Worm (Caenorhabditis elegans): ENCODE measurements around the gene R03G8.6.

Gene R03G8.6

DNA sequence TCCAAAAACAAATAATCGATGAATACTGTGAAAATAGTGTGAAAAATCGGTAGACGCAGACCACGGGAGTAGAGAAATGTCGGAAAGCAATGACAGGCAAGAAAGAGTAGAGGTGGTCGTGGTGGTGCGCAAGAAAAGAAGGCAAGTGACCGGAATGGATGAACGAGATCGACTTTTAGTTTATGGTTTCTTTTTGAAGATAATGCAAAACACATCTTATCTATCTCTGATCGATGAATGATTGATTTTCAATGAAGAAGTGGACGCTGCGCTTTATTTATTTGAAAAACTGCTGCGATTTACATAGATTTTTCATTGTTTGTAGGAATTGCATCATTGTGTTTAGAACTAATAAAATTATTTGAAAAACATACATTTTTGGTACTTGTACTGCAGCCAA, 19.6 kb upstream of the R03G8.6 start:
- peak; percentile 23 for TF ChIP-seq nhr-129 (tag; optimal IDR thresholded peaks at IDR 0.05)
- TF ChIP-seq nhr-21 (tag; optimal IDR thresholded peaks at IDR 0.05), result peak; percentile 12
- peak; percentile 64 for TF ChIP-seq ceh-16 (tag; optimal IDR thresholded peaks at IDR 0.05)
- no peak for TF ChIP-seq nhr-237 (tag; optimal IDR thresholded peaks at IDR 0.05)
- peak; percentile 75 for TF ChIP-seq sma-9 (GFP tag; optimal IDR thresholded peaks at IDR 0.05)
- no peak for TF ChIP-seq sma-9 (tag; optimal IDR thresholded peaks at IDR 0.05)
- no peak for TF ChIP-seq C34F6.9 (tag; optimal IDR thresholded peaks at IDR 0.05)
- peak; percentile 40 for TF ChIP-seq egl-27 (tag; optimal IDR thresholded peaks at IDR 0.05)
- peak; percentile 3 for TF ChIP-seq fos-1 (tag; optimal IDR thresholded peaks at IDR 0.05)

DNA sequence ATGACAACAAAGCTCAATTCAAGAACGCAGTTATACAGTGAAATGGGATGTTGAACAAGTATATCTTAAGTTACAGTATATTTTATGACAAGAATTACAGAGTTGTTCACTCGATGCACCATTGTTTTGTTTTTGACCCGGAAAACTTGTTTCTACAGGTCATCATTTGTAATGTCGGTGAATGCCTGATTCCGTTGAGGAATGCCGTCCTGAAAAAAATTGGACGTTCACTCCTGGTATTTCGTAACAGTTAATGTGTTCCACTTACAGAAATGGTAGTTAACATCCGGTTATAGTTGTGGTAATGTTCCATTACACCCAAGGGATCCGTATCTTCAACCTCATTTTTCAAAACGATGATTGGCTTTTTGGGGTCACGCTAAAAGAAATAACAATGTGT, 16.1 kb upstream of the R03G8.6 start:
- TF ChIP-seq C34F6.9 (tag; optimal IDR thresholded peaks at IDR 0.05) (no peak), nhr-11 (tag; optimal IDR thresholded peaks at IDR 0.05) (no peak), lin-11 (tag; optimal IDR thresholded peaks at IDR 0.05) (no peak), nhr-10 (tag; optimal IDR thresholded peaks at IDR 0.05) (no peak), snpc-4 (tag; optimal IDR thresholded peaks at IDR 0.05) (no peak), sma-9 (GFP tag; optimal IDR thresholded peaks at IDR 0.05) (peak; percentile 13), sma-9 (tag; optimal IDR thresholded peaks at IDR 0.05) (no peak), unc-62 (GFP tag; optimal IDR thresholded peaks at IDR 0.05) (no peak)

ce11 chrX:13115694-13116093, 15.4 kb upstream of the R03G8.6 start:
- no peak for TF ChIP-seq nhr-11 (tag; optimal IDR thresholded peaks at IDR 0.05)
- TF ChIP-seq elt-1 (tag; optimal IDR thresholded peaks at IDR 0.05), result no peak
- TF ChIP-seq elt-3 (tag; optimal IDR thresholded peaks at IDR 0.05), result no peak
- no peak for TF ChIP-seq nhr-10 (tag; optimal IDR thresholded peaks at IDR 0.05)
- no peak for TF ChIP-seq crh-2 (tag; optimal IDR thresholded peaks at IDR 0.05)
- no peak for TF ChIP-seq mab-5 (tag; optimal IDR thresholded peaks at IDR 0.05)
- no peak for TF ChIP-seq lin-13 (GFP tag; optimal IDR thresholded peaks at IDR 0.05)
- TF ChIP-seq unc-62 (GFP tag; optimal IDR thresholded peaks at IDR 0.05), result no peak
- TF ChIP-seq dmd-4 (tag; optimal IDR thresholded peaks at IDR 0.05), result no peak
- TF ChIP-seq ceh-16 (tag; optimal IDR thresholded peaks at IDR 0.05), result no peak
- no peak for TF ChIP-seq R02D3.7 (tag; optimal IDR thresholded peaks at IDR 0.05)
- no peak for TF ChIP-seq alr-1 (tag; optimal IDR thresholded peaks at IDR 0.05)
- no peak for TF ChIP-seq aly-2 (tag; optimal IDR thresholded peaks at IDR 0.05)
- no peak for TF ChIP-seq lin-39 (tag; optimal IDR thresholded peaks at IDR 0.05)
- TF ChIP-seq skn-1 (tag; optimal IDR thresholded peaks at IDR 0.05), result no peak
- no peak for TF ChIP-seq unc-39 (tag; optimal IDR thresholded peaks at IDR 0.05)
- TF ChIP-seq nhr-23 (tag; optimal IDR thresholded peaks at IDR 0.05), result no peak
- no peak for TF ChIP-seq nhr-25 (tag; optimal IDR thresholded peaks at IDR 0.05)
- no peak for TF ChIP-seq nhr-6 (tag; optimal IDR thresholded peaks at IDR 0.05)

DNA sequence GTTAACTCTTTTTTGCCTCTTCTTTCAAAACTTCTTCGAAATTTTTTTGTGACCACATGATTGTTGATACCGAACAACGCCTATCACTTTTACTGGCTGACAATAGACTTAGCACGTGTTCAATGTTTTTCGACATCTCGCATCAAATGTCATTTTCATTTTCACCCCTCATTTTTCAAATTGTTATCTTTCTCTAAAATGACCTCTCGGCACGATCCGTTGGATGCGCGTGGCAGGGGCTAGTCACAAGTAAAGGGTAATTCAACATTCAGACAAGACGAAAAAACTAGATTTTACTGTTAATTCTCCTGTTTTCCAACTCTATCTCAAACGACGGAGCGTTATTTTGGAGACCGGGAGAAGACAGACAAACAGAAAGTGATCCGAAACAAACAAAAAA, 13.1 kb upstream of the R03G8.6 start, which contains the start of gene F17H10.2:
Gene F17H10.2 (plus strand): TSS at position 316 of the 400 bp plus-strand sequence.
- TF ChIP-seq elt-3 (tag; optimal IDR thresholded peaks at IDR 0.05) (no peak), crh-2 (tag; optimal IDR thresholded peaks at IDR 0.05) (peak; percentile 73), lsy-2 (tag; optimal IDR thresholded peaks at IDR 0.05) (no peak), nhr-25 (tag; optimal IDR thresholded peaks at IDR 0.05) (peak; percentile 81), ztf-1 (GFP tag; conservative IDR thresholded peaks at IDR 0.05) (no peak), alr-1 (tag; optimal IDR thresholded peaks at IDR 0.05) (no peak), sem-4 (tag; optimal IDR thresholded peaks at IDR 0.05) (no peak), mab-5 (tag; optimal IDR thresholded peaks at IDR 0.05) (no peak), blmp-1 (tag; optimal IDR thresholded peaks at IDR 0.05; ENCODE audit: insufficient read depth) (peak; percentile 88), unc-55 (GFP tag; optimal IDR thresholded peaks at IDR 0.05) (no peak), skn-1 (tag; optimal IDR thresholded peaks at IDR 0.05) (no peak), mdl-1 (tag; optimal IDR thresholded peaks at IDR 0.05) (peak in 1 of 2 experiments; percentile 32), nhr-12 (tag; optimal IDR thresholded peaks at IDR 0.05) (no peak), fos-1 (tag; optimal IDR thresholded peaks at IDR 0.05) (no peak), R02D3.7 (tag; optimal IDR thresholded peaks at IDR 0.05) (no peak), nhr-10 (tag; optimal IDR thresholded peaks at IDR 0.05) (no peak), nhr-21 (tag; optimal IDR thresholded peaks at IDR 0.05) (peak; percentile 40), ztf-11 (tag; optimal IDR thresholded peaks at IDR 0.05) (no peak), elt-1 (tag; optimal IDR thresholded peaks at IDR 0.05) (no peak), Y55F3AM.14 (GFP tag; optimal IDR thresholded peaks at IDR 0.05) (no peak), sma-3 (GFP tag; optimal IDR thresholded peaks at IDR 0.05) (peak; percentile 80), sma-9 (GFP tag; optimal IDR thresholded peaks at IDR 0.05) (peak; percentile 68), sma-9 (tag; optimal IDR thresholded peaks at IDR 0.05) (no peak), nhr-129 (tag; optimal IDR thresholded peaks at IDR 0.05) (peak; percentile 56), ceh-16 (tag; optimal IDR thresholded peaks at IDR 0.05) (no peak)

Data from whole organism, L2 larva.